Worm (Caenorhabditis elegans): ENCODE data around the gene irld-20.

- TF ChIP-seq sdc-2 (tag; optimal IDR thresholded peaks at IDR 0.05) (no peak), ttx-3 (tag; optimal IDR thresholded peaks at IDR 0.05) (no peak), hlh-13 (GFP tag; optimal IDR thresholded peaks at IDR 0.05) (no peak), elt-2 (tag; optimal IDR thresholded peaks at IDR 0.05) (no peak), ref-2 (tag; optimal IDR thresholded peaks at IDR 0.05) (no peak), K09A11.1 (tag; optimal IDR thresholded peaks at IDR 0.05; ENCODE audit: insufficient read depth) (no peak), Y22D7AL.16 (tag; optimal IDR thresholded peaks at IDR 0.05) (no peak), lin-11 (tag; optimal IDR thresholded peaks at IDR 0.05) (no peak), zip-5 (tag; optimal IDR thresholded peaks at IDR 0.05) (no peak), hlh-30 (tag; optimal IDR thresholded peaks at IDR 0.05; ENCODE audit: insufficient read depth) (no peak), pax-1 (tag; optimal IDR thresholded peaks at IDR 0.05) (no peak), ama-1 (optimal IDR thresholded peaks at IDR 0.05) (no peak), gmeb-2 (tag; optimal IDR thresholded peaks at IDR 0.05) (no peak), che-1 (tag; optimal IDR thresholded peaks at IDR 0.05) (no peak)
Observed at ce11 chrIII:12798469-12798868, 47.6 kb downstream of the irld-20 start, which contains the start of gene agmo-1.

Data from whole organism, late embryonic.